Fruit fly (Drosophila melanogaster): Measurements from ENCODE around the gene Lip2.

DNA sequence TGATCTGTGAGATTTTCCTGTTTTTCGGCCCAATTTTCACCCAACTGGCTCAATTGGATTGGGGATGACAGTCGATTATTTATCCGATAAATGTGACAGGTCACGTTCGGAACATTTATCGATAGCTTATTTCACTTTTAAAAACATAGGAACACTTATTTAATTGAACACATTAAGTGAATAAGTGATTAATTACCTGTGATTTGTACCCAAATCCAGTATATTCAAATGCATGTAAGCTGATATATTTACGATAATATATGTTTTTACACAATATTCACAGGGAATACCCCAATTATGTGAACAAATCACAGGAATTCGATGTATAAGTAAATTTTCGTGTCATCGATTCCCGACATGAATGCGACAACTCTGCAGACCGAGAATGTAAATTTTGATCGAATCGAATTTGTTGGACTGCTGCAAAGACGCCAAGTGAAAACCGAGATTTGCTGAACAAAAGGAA is 23.1 kb upstream of the Lip2 start, which contains the start of the genes EMC3 and Dpy-30L1:
- TF ChIP-seq CG11762 (GFP tag; optimal IDR thresholded peaks at IDR 0.05; ENCODE audit: insufficient read depth) (peak; percentile 19), CG6163 (GFP tag; IDR thresholded peaks at IDR 0.05) (peak; percentile 17; the same call in 1 of the 3 replicates), Sox15 (GFP tag; optimal IDR thresholded peaks at IDR 0.05) (no peak), fd85E (GFP tag; optimal IDR thresholded peaks at IDR 0.05) (no peak), dac (GFP tag; optimal IDR thresholded peaks at IDR 0.05) (no peak), CG8319 (GFP tag; optimal IDR thresholded peaks at IDR 0.05) (no peak), lz (GFP tag; optimal IDR thresholded peaks at IDR 0.05) (peak; percentile 48), CG34406 (GFP tag; optimal IDR thresholded peaks at IDR 0.05) (no peak), Sox102F (GFP tag; optimal IDR thresholded peaks at IDR 0.05) (no peak), CG1621 (tag; optimal IDR thresholded peaks at IDR 0.05) (no peak)
